Worm (Caenorhabditis elegans) whole organism, late embryonic: Measurements from ENCODE around the gene C55B6.1.

Experiments
- K09A11.1 ChIP-seq: sonication (generic microtip); optimal IDR thresholded peaks from 2 replicates; lab custom pipeline; 2017; ENCODE audit warnings: antibody characterized with exemption, mild to moderate bottlenecking, missing genetic modification characterization, missing compliant biosample characterization; ENCODE audit not compliant: insufficient read depth
- T23F11.4 ChIP-seq: fragments of 200-800 bp; sonication (Bioruptor generic); optimal IDR thresholded peaks from 2 replicates; lab custom pipeline; 2018; ENCODE audit warnings: mild to moderate bottlenecking, missing genetic modification characterization, missing compliant biosample characterization
- ahr-1 ChIP-seq: sonication (generic microtip); optimal IDR thresholded peaks from 2 replicates; lab custom pipeline; 2016; ENCODE audit warnings: missing genetic modification characterization, missing compliant biosample characterization
- ama-1 ChIP-seq: fragments of 150-350 bp; optimal IDR thresholded peaks from 2 replicates; lab custom pipeline; 2014
- ceh-18 ChIP-seq: sonication (generic microtip); optimal IDR thresholded peaks from 2 replicates; lab custom pipeline; 2016; ENCODE audit warnings: missing genetic modification characterization, missing compliant biosample characterization
- ceh-2 ChIP-seq: sonication (generic microtip); optimal IDR thresholded peaks from 2 replicates; lab custom pipeline; 2016; ENCODE audit warnings: missing genotype, missing genetic modification characterization, missing compliant biosample characterization
- ceh-24 ChIP-seq: sonication (generic microtip); optimal IDR thresholded peaks from 2 replicates; lab custom pipeline; 2016; ENCODE audit warnings: mild to moderate bottlenecking, missing genetic modification characterization, missing compliant biosample characterization
- ceh-30 ChIP-seq: fragments of 150-350 bp; optimal IDR thresholded peaks from 2 replicates; lab custom pipeline; 2014; ENCODE audit warnings: missing biosample characterization, missing genetic modification characterization
- ceh-31 ChIP-seq: sonication (generic microtip); optimal IDR thresholded peaks from 2 replicates; lab custom pipeline; 2016; ENCODE audit warnings: missing genetic modification characterization, missing compliant biosample characterization
- ceh-45 ChIP-seq: fragments of 200-800 bp; sonication (Bioruptor generic); IDR thresholded peaks from 2 replicates; pipeline ENCODE4 v1.3.6; 2022; ENCODE audit warnings: missing genetic modification reagents, missing genetic modification characterization, missing compliant biosample characterization
- ceh-48 ChIP-seq: sonication (generic microtip); optimal IDR thresholded peaks from 2 replicates; lab custom pipeline; 2016; ENCODE audit warnings: missing genetic modification characterization, inconsistent platforms, missing compliant biosample characterization
- dmd-4 ChIP-seq: sonication (generic microtip); optimal IDR thresholded peaks from 2 replicates; lab custom pipeline; 2016; ENCODE audit warnings: borderline replicate concordance, missing genetic modification characterization, missing compliant biosample characterization
- elt-2 ChIP-seq: sonication (generic microtip); optimal IDR thresholded peaks from 2 replicates; lab custom pipeline; 2016; ENCODE audit warnings: missing genetic modification reagents, missing genetic modification characterization, missing compliant biosample characterization
- elt-4 ChIP-seq: sonication (generic microtip); optimal IDR thresholded peaks from 2 replicates; lab custom pipeline; 2016; ENCODE audit warnings: missing genetic modification characterization, missing compliant biosample characterization
- fkh-6 ChIP-seq: sonication (generic microtip); optimal IDR thresholded peaks from 2 replicates; lab custom pipeline; 2016; ENCODE audit warnings: missing genetic modification characterization, missing compliant biosample characterization
- hlh-13 ChIP-seq: fragments of 200-800 bp; sonication (Bioruptor generic); optimal IDR thresholded peaks from 2 replicates; lab custom pipeline; 2018; ENCODE audit warnings: mild to moderate bottlenecking, missing genetic modification characterization, missing compliant biosample characterization
- hlh-15 ChIP-seq: sonication (generic microtip); optimal IDR thresholded peaks from 2 replicates; lab custom pipeline; 2016; ENCODE audit warnings: missing genetic modification characterization, missing compliant biosample characterization
- hlh-30 ChIP-seq: sonication (generic microtip); optimal IDR thresholded peaks from 2 replicates; lab custom pipeline; 2017; ENCODE audit warnings: antibody characterized with exemption, missing genetic modification characterization, missing compliant biosample characterization; ENCODE audit not compliant: insufficient read depth
- hlh-8 ChIP-seq: sonication (generic microtip); optimal IDR thresholded peaks from 2 replicates; lab custom pipeline; 2016; ENCODE audit warnings: missing genotype, missing genetic modification characterization, missing compliant biosample characterization
- lim-6 ChIP-seq: sonication (generic microtip); optimal IDR thresholded peaks from 2 replicates; lab custom pipeline; 2016; ENCODE audit warnings: missing genetic modification characterization, missing compliant biosample characterization
- madf-2 ChIP-seq: sonication (generic microtip); optimal IDR thresholded peaks from 2 replicates; lab custom pipeline; 2017; ENCODE audit warnings: missing genetic modification characterization, missing compliant biosample characterization
- mec-3 ChIP-seq: sonication (generic microtip); optimal IDR thresholded peaks from 2 replicates; lab custom pipeline; 2016; ENCODE audit warnings: borderline replicate concordance, missing genetic modification characterization, missing compliant biosample characterization
- nfya-1 ChIP-seq: sonication (generic microtip); optimal IDR thresholded peaks from 2 replicates; lab custom pipeline; 2017; ENCODE audit warnings: missing genetic modification characterization, mild to moderate bottlenecking, missing compliant biosample characterization, antibody characterized with exemption, moderate library complexity
- odd-2 ChIP-seq: sonication (generic microtip); optimal IDR thresholded peaks from 2 replicates; lab custom pipeline; 2017; ENCODE audit warnings: antibody characterized with exemption, mild to moderate bottlenecking, missing genetic modification characterization, missing compliant biosample characterization
- pax-1 ChIP-seq: fragments of 150-350 bp; optimal IDR thresholded peaks from 2 replicates; lab custom pipeline; 2014; ENCODE audit warnings: missing biosample characterization, missing genetic modification characterization
- pha-4 ChIP-seq: fragments of 150-350 bp; optimal IDR thresholded peaks from 2 replicates; lab custom pipeline; 2018; ENCODE audit warnings: missing biosample characterization, missing genetic modification reagents, missing genetic modification characterization
- rnt-1 ChIP-seq: sonication (generic microtip); optimal IDR thresholded peaks from 2 replicates; lab custom pipeline; 2016; ENCODE audit warnings: missing genetic modification characterization, missing compliant biosample characterization
- sox-2 ChIP-seq: fragments of 200-800 bp; sonication (Bioruptor generic); IDR thresholded peaks from 2 replicates; pipeline ENCODE4 v1.3.6; 2022; ENCODE audit warnings: missing genetic modification reagents, missing genetic modification characterization, missing compliant biosample characterization
- syd-9 ChIP-seq: sonication (generic microtip); optimal IDR thresholded peaks from 2 replicates; lab custom pipeline; 2016; ENCODE audit warnings: mild to moderate bottlenecking, missing genetic modification characterization, moderate library complexity, missing compliant biosample characterization
- tbx-2 ChIP-seq: sonication (generic microtip); optimal IDR thresholded peaks from 2 replicates; lab custom pipeline; 2016; ENCODE audit warnings: missing genetic modification characterization, missing compliant biosample characterization
- unc-42 ChIP-seq: sonication (generic microtip); optimal IDR thresholded peaks from 2 replicates; lab custom pipeline; 2016; ENCODE audit warnings: missing genotype, missing genetic modification characterization, missing compliant biosample characterization
- unc-55 ChIP-seq: sonication (generic microtip); optimal IDR thresholded peaks from 2 replicates; lab custom pipeline; 2017; ENCODE audit warnings: missing biosample characterization, missing genetic modification reagents, missing genetic modification characterization
- ztf-16 ChIP-seq: sonication (generic microtip); optimal IDR thresholded peaks from 2 replicates; lab custom pipeline; 2017; ENCODE audit warnings: missing genetic modification characterization, missing compliant biosample characterization

Gene C55B6.1

DNA sequence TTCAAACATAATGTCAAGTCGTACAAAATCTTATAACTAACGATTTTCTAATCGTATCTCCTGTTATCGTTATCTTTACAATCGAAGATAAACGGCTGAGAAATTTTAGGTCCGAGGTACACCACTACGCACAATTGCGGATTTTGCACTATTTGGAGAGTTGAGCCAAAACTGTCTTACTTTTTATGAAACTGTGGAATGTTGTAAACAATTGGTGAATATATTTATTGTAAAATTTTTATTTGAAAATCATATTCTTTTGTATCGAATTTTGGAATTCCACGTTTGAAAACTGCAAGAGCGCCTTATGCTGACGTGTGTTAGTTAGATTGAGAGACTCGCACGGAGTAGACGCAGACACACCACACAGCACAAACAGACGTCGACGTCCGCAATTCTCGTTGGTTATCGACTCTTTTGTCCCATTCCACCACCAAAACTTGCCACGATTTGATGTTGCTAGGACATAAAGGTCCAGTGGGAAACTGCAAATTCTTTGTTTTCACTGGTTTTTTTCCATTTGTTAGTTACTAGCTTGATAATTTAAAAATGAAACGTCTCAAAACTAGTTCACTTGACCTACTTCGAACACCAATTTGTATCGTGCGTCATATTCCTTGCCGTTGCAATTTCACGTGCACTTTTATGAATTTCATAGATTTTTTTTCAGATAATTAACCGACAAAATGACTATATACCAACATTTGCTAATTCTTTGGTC, 6.1 kb upstream of the C55B6.1 start, which contains the start of gene dnj-7:
TSS of gene dnj-7 (plus strand) at position 671 of the 721 bp plus-strand sequence.
- TF ChIP-seq T23F11.4 (GFP tag; lab: Kevin White, UChicago) (no peak), unc-42 (tag; lab: Kevin White, UChicago) (peak; percentile 27), ahr-1 (tag; lab: Kevin White, UChicago) (no peak), elt-2 (tag; lab: Kevin White, UChicago) (peak; percentile 85), ceh-31 (peak; percentile 8), K09A11.1 (no peak), ztf-16 (no peak), unc-55 (GFP tag; lab: Kevin White, UChicago) (no peak), ceh-18 (tag; lab: Kevin White, UChicago) (peak; percentile 3), tbx-2 (tag; lab: Kevin White, UChicago) (peak; percentile 50)

DNA sequence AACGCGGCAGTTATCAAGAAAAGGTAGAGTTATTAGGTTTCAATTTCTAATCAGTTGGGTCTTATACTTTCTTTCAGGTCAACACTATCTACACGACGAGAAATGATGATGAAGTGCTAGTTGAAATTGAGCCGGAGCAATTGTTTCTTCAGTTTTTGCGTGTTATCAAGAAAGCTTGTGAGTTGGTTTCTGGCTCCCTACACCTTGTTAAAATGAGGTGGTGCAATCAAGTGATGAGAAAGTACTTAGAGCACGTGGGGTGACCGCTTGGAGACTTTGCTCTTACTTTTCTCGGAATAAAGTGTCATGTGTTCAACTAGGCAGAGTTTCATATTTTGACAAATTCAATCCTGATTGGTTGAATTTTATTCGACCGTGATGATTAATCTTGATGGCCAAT, 311 bp downstream of the C55B6.1 start:
- TF ChIP-seq dmd-4 (tag; lab: Kevin White, UChicago) (no peak), unc-55 (GFP tag; lab: Kevin White, UChicago) (no peak), unc-42 (tag; lab: Kevin White, UChicago) (no peak), hlh-13 (no peak), madf-2 (tag; lab: Kevin White, UChicago) (no peak), pha-4 (tag; lab: Kevin White, UChicago) (no peak), ama-1 (no peak), ztf-16 (no peak), nfya-1 (tag; lab: Kevin White, UChicago) (no peak), ceh-30 (tag; lab: Kevin White, UChicago) (no peak)
- TF ChIP-seq, all 69 proteins: peak for 0

DNA sequence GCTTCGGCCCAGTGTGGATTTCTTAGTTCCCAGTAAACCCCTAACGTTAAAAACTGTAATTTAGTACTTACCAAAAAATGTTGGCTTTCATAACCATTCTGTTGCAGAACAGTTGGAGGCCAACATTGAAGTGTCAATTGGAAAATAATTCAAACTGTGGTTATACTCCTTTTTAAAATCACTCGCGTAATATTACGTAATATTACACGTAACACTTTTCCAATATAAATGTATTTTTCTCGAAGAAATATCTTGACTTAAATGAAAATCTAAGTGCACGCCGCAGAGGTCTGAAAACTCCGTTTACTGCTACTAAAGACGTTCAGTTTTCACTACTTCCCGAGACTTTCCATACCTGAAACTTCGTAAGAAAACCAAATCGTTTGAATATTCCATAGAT, 4.0 kb downstream of the C55B6.1 start:
- TF ChIP-seq hlh-8 (no peak), ceh-30 (tag; lab: Kevin White, UChicago) (no peak), fkh-6 (tag; lab: Kevin White, UChicago) (no peak), hlh-30 (tag; lab: Kevin White, UChicago) (no peak), syd-9 (tag; lab: Kevin White, UChicago) (no peak), unc-55 (GFP tag; lab: Kevin White, UChicago) (no peak), ceh-45 (GFP tag; lab: Robert Waterston, UW) (no peak), sox-2 (no peak), pha-4 (tag; lab: Kevin White, UChicago) (no peak), T23F11.4 (GFP tag; lab: Kevin White, UChicago) (no peak), ceh-31 (no peak), elt-2 (tag; lab: Kevin White, UChicago) (no peak), ceh-24 (tag; lab: Kevin White, UChicago) (no peak), lim-6 (tag; lab: Kevin White, UChicago) (no peak), rnt-1 (tag; lab: Kevin White, UChicago) (no peak), hlh-15 (tag; lab: Kevin White, UChicago) (no peak), K09A11.1 (no peak)

DNA sequence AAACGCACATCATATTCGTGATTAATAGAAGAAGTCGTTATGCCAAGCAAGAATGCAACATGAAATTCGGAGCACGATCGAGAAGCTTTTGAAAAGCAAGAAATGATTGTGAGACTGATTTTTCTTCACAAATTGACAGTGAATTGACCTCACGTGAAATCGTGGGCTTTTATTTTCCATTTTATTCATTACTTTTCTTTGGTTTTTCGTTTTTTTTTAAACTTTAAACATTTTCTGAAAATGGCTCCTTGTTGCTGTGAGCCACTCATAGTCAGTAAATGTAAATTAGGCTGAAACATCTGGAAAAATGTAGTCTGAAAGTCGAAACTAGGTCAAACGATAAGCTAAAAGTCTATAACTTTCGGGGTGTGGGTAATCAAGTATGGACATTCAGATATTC, 5.0 kb downstream of the C55B6.1 start, which contains the start of gene C55B6.5:
TSS of gene C55B6.5 (minus strand) at position 101 of the 400 bp plus-strand sequence.
- no peak for TF ChIP-seq syd-9 (tag; lab: Kevin White, UChicago)
- TF ChIP-seq mec-3 (tag; lab: Kevin White, UChicago): no peak
- no peak for TF ChIP-seq ceh-48 (tag; lab: Kevin White, UChicago)
- TF ChIP-seq elt-2 (tag; lab: Kevin White, UChicago): no peak
- TF ChIP-seq elt-4 (tag; lab: Kevin White, UChicago): no peak
- TF ChIP-seq hlh-8: no peak
- no peak for TF ChIP-seq ceh-2 (tag; lab: Kevin White, UChicago)
- no peak for TF ChIP-seq unc-42 (tag; lab: Kevin White, UChicago)
- no peak for TF ChIP-seq odd-2 (tag; lab: Kevin White, UChicago)
- TF ChIP-seq pax-1 (tag; lab: Kevin White, UChicago): no peak
- TF ChIP-seq, all 69 proteins: peak for 0
